Worm (Caenorhabditis elegans) whole organism, young adult: ENCODE results near the gene F29G9.1.

Experiments
- B0019.2 ChIP-seq: fragments of 200-800 bp; sonication (Bioruptor generic); conservative IDR thresholded peaks from 2 replicates; pipeline ENCODE4 v1.3.6; 2022; ENCODE audit warnings: missing genetic modification reagents, missing genetic modification characterization, missing compliant biosample characterization
- F10E7.11 ChIP-seq: sonication (generic microtip); optimal IDR thresholded peaks from 2 replicates; lab custom pipeline; 2017; ENCODE audit warnings: mild to moderate bottlenecking, missing genetic modification characterization, moderate library complexity, missing compliant biosample characterization
- F39B2.1 ChIP-seq: fragments of 200-800 bp; sonication (Bioruptor generic); IDR thresholded peaks from 2 replicates; pipeline ENCODE4 v1.3.6; 2022; ENCODE audit warnings: missing genetic modification reagents, missing genetic modification characterization, missing compliant biosample characterization
- F49E8.2 ChIP-seq: sonication (generic microtip); optimal IDR thresholded peaks from 3 replicates; lab custom pipeline; 2017; ENCODE audit warnings: missing genetic modification characterization, mild to moderate bottlenecking, missing compliant biosample characterization, antibody characterized with exemption, moderate library complexity; ENCODE audit not compliant: insufficient read depth
- Y53G8AR.9 ChIP-seq: fragments of 200-800 bp; sonication (Bioruptor generic); conservative IDR thresholded peaks from 2 replicates; pipeline ENCODE4 v1.3.6; 2022; ENCODE audit warnings: missing genetic modification reagents, missing genetic modification characterization, missing compliant biosample characterization
- Y79H2A.3 ChIP-seq: fragments of 200-800 bp; sonication (Bioruptor generic); conservative IDR thresholded peaks from 2 replicates; pipeline ENCODE4 v1.3.6; 2022; ENCODE audit warnings: missing genetic modification reagents, missing genetic modification characterization, missing compliant biosample characterization
- ZK185.1 ChIP-seq: sonication (generic microtip); optimal IDR thresholded peaks from 2 replicates; lab custom pipeline; 2016; ENCODE audit warnings: mild to moderate bottlenecking, missing genetic modification characterization, missing compliant biosample characterization; ENCODE audit not compliant: poor library complexity, severe bottlenecking
- ama-1 ChIP-seq, 3 experiments: fragments of 150-350 bp in 1 of 3; sonication (generic microtip) in 2 of 3; optimal IDR thresholded peaks; 2 replicates each; lab custom pipeline; 2014 to 2018; ENCODE audit warnings: missing biosample characterization in 2 of 3, missing genetic modification characterization in 2 of 3, missing genetic modification reagents in 2 of 3
- atf-7 ChIP-seq: sonication (generic microtip); optimal IDR thresholded peaks from 2 replicates; lab custom pipeline; 2017; ENCODE audit warnings: mild to moderate bottlenecking, missing genetic modification characterization, missing compliant biosample characterization
- athp-1 ChIP-seq: sonication (generic microtip); optimal IDR thresholded peaks from 2 replicates; lab custom pipeline; 2017; ENCODE audit warnings: mild to moderate bottlenecking, missing genetic modification characterization, missing compliant biosample characterization
- attf-3 ChIP-seq: fragments of 200-800 bp; sonication (Bioruptor generic); conservative IDR thresholded peaks from 2 replicates; pipeline ENCODE4 v1.3.6; 2022; ENCODE audit warnings: missing genetic modification reagents, missing genetic modification characterization, missing compliant biosample characterization
- attf-5 ChIP-seq: fragments of 200-800 bp; sonication (Bioruptor generic); optimal IDR thresholded peaks from 2 replicates; lab custom pipeline; 2018; ENCODE audit warnings: mild to moderate bottlenecking, missing genetic modification characterization, missing compliant biosample characterization
- bed-1 ChIP-seq: fragments of 200-800 bp; sonication (Bioruptor generic); IDR thresholded peaks from 2 replicates; pipeline ENCODE4 v1.3.6; 2022; ENCODE audit warnings: missing genetic modification reagents, missing genetic modification characterization, missing compliant biosample characterization
- ccch-3 ChIP-seq: fragments of 200-800 bp; sonication (Bioruptor generic); optimal IDR thresholded peaks from 2 replicates; lab custom pipeline; 2018; ENCODE audit warnings: mild to moderate bottlenecking, missing genetic modification characterization, missing compliant biosample characterization
- ceh-58 ChIP-seq: fragments of 200-800 bp; sonication (Bioruptor generic); IDR thresholded peaks from 2 replicates; pipeline ENCODE4 v1.3.6; 2022; ENCODE audit warnings: missing genetic modification characterization, missing compliant biosample characterization
- die-1 ChIP-seq: sonication (generic microtip); optimal IDR thresholded peaks from 2 replicates; lab custom pipeline; 2016; ENCODE audit warnings: missing genotype, mild to moderate bottlenecking, missing genetic modification characterization, missing compliant biosample characterization
- dox-1 ChIP-seq: fragments of 200-800 bp; sonication (Bioruptor generic); IDR thresholded peaks from 2 replicates; pipeline ENCODE4 v1.3.6; 2022; ENCODE audit warnings: missing genetic modification reagents, missing genetic modification characterization, missing compliant biosample characterization
- egl-18 ChIP-seq: fragments of 200-800 bp; sonication (Bioruptor generic); IDR thresholded peaks from 2 replicates; pipeline ENCODE4 v1.3.6; 2022; ENCODE audit warnings: missing genetic modification reagents, missing genetic modification characterization, missing compliant biosample characterization
- egrh-3 ChIP-seq: fragments of 200-800 bp; sonication (Bioruptor generic); IDR thresholded peaks from 2 replicates; pipeline ENCODE4 v1.3.6; 2022; ENCODE audit warnings: missing genetic modification reagents, missing genetic modification characterization, missing compliant biosample characterization
- fkh-3 ChIP-seq: sonication (generic microtip); optimal IDR thresholded peaks from 2 replicates; lab custom pipeline; 2016; ENCODE audit warnings: mild to moderate bottlenecking, missing genetic modification characterization, missing compliant biosample characterization
- hlh-12 ChIP-seq: sonication (generic microtip); optimal IDR thresholded peaks from 2 replicates; lab custom pipeline; 2016; ENCODE audit warnings: missing genetic modification characterization, missing compliant biosample characterization
- lag-1 ChIP-seq: fragments of 200-800 bp; sonication (Bioruptor generic); IDR thresholded peaks from 2 replicates; pipeline ENCODE4 v1.3.6; 2022; ENCODE audit warnings: missing genetic modification reagents, missing genetic modification characterization, missing compliant biosample characterization
- let-526 ChIP-seq: fragments of 200-800 bp; sonication (Bioruptor generic); IDR thresholded peaks from 2 replicates; pipeline ENCODE4 v1.3.6; 2022; ENCODE audit warnings: missing genetic modification reagents, missing genetic modification characterization, missing compliant biosample characterization
- let-607 ChIP-seq, 2 experiments: fragments of 200-800 bp in 1 of 2; sonication (Bioruptor generic) in 1 of 2; sonication (generic microtip) in 1 of 2; optimal IDR thresholded peaks; 2 replicates each; lab custom pipeline; 2016 to 2018; ENCODE audit warnings: mild to moderate bottlenecking in 2 of 2, missing compliant biosample characterization in 2 of 2, missing genetic modification characterization in 2 of 2, moderate library complexity in 2 of 2, missing genotype in 1 of 2
- lin-26 ChIP-seq: fragments of 200-800 bp; sonication (Bioruptor generic); IDR thresholded peaks from 2 replicates; pipeline ENCODE4 v1.3.6; 2022; ENCODE audit warnings: missing genetic modification reagents, missing genetic modification characterization, missing compliant biosample characterization
- madf-10 ChIP-seq: sonication (generic microtip); optimal IDR thresholded peaks from 2 replicates; lab custom pipeline; 2016; ENCODE audit warnings: mild to moderate bottlenecking, missing genetic modification characterization, missing compliant biosample characterization
- mel-28 ChIP-seq: sonication (generic microtip); optimal IDR thresholded peaks from 2 replicates; lab custom pipeline; 2016; ENCODE audit warnings: borderline replicate concordance, mild to moderate bottlenecking, missing genetic modification characterization, missing compliant biosample characterization
- nfyb-1 ChIP-seq: fragments of 200-800 bp; sonication (Bioruptor generic); IDR thresholded peaks from 2 replicates; pipeline ENCODE4 v1.3.6; 2022; ENCODE audit warnings: missing genetic modification reagents, missing genetic modification characterization, missing compliant biosample characterization
- nhr-27 ChIP-seq: fragments of 200-800 bp; sonication (Bioruptor generic); optimal IDR thresholded peaks from 2 replicates; lab custom pipeline; 2018; ENCODE audit warnings: mild to moderate bottlenecking, missing genetic modification characterization, moderate library complexity, missing compliant biosample characterization
- snpc-1.1 ChIP-seq: sonication (generic microtip); optimal IDR thresholded peaks from 2 replicates; lab custom pipeline; 2017; ENCODE audit warnings: missing genetic modification characterization, mild to moderate bottlenecking, missing compliant biosample characterization, antibody characterized with exemption, moderate library complexity, missing genotype, missing genetic modification reagents; ENCODE audit not compliant: insufficient read depth
- snpc-1.3 ChIP-seq: sonication (generic microtip); optimal IDR thresholded peaks from 2 replicates; lab custom pipeline; 2017; ENCODE audit warnings: missing genetic modification characterization, mild to moderate bottlenecking, missing compliant biosample characterization, antibody characterized with exemption, moderate library complexity, missing genotype, missing genetic modification reagents; ENCODE audit not compliant: insufficient read depth
- snpc-3.4 ChIP-seq: sonication (generic microtip); optimal IDR thresholded peaks from 2 replicates; lab custom pipeline; 2017; ENCODE audit warnings: missing genetic modification characterization, mild to moderate bottlenecking, missing compliant biosample characterization, antibody characterized with exemption, moderate library complexity, missing genotype, missing genetic modification reagents
- snpc-4 ChIP-seq, 5 experiments: fragments of 150-350 bp in 1 of 5; sonication (generic microtip) in 4 of 5; optimal IDR thresholded peaks; 2 replicates each; lab custom pipeline; 2014 to 2018; ENCODE audit warnings: missing genetic modification characterization in 5 of 5, missing biosample characterization in 3 of 5, antibody characterized with exemption in 2 of 5, mild to moderate bottlenecking in 2 of 5, missing compliant biosample characterization in 2 of 5, missing genotype in 2 of 5, moderate library complexity in 2 of 5, missing genetic modification reagents in 1 of 5
- sptf-2 ChIP-seq: fragments of 200-800 bp; sonication (Bioruptor generic); optimal IDR thresholded peaks from 2 replicates; lab custom pipeline; 2018; ENCODE audit warnings: mild to moderate bottlenecking, missing genetic modification characterization, missing compliant biosample characterization
- tbx-9 ChIP-seq: sonication (generic microtip); optimal IDR thresholded peaks from 2 replicates; lab custom pipeline; 2016; ENCODE audit warnings: borderline replicate concordance, missing genetic modification characterization, inconsistent platforms, missing compliant biosample characterization
- unc-62 ChIP-seq: fragments of 150-350 bp; optimal IDR thresholded peaks from 2 replicates; lab custom pipeline; 2014; ENCODE audit warnings: missing biosample characterization, missing genetic modification reagents, missing genetic modification characterization
- zim-3 ChIP-seq: sonication (generic microtip); optimal IDR thresholded peaks from 2 replicates; lab custom pipeline; 2017; ENCODE audit warnings: mild to moderate bottlenecking, missing genetic modification characterization, moderate library complexity, missing compliant biosample characterization
- ztf-28 ChIP-seq: fragments of 200-800 bp; sonication (Bioruptor generic); IDR thresholded peaks from 2 replicates; pipeline ENCODE4 v1.3.6; 2022; ENCODE audit warnings: missing genetic modification reagents, missing genetic modification characterization, missing compliant biosample characterization

F29G9.1 gene

DNA sequence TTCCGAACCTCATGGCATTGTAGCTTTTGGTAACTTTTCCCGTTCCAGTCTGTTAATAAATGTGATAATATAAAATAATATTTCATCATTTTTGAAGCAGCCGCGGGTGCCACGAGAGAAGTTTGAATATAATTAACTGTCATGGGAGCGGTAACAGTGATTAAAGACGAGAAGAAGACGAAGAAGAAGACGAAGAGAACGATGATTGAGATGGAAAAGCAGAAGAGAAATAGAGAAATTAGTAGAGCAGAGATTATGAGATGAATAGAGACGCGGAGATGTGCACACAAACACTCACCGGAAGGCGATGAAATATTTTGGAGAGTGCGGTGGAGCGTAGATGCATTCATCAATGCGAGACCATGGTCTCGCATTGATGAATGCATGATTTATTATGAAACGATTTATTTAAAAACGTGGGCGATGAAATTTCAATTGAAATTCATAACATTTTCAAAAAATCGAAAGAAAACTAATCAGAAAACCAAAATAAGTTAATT is 14.3 kb downstream of the F29G9.1 start, which contains the start of gene seip-1 (continued):
- no peak for TF ChIP-seq hlh-12
- no peak for TF ChIP-seq Y53G8AR.9 (GFP tag; lab: Robert Waterston, UW)
- no peak for TF ChIP-seq egl-18
- TF ChIP-seq ama-1 (optimal IDR thresholded peaks at IDR 0.05; lab: Kevin White, UChicago): peak; percentile 10
- TF ChIP-seq ama-1 (GFP tag; optimal IDR thresholded peaks at IDR 0.05; lab: Kevin White, UChicago): no peak
- TF ChIP-seq attf-3 (GFP tag; lab: Robert Waterston, UW): no peak
- TF ChIP-seq mel-28 (tag; lab: Kevin White, UChicago): no peak
- no peak for TF ChIP-seq lag-1 (GFP tag; lab: Robert Waterston, UW)
- TF ChIP-seq bed-1 (GFP tag; lab: Robert Waterston, UW): no peak
- peak; percentile 90 for TF ChIP-seq attf-5 (GFP tag; lab: Kevin White, UChicago)
- no peak for TF ChIP-seq ztf-28 (GFP tag; lab: Robert Waterston, UW)
- TF ChIP-seq nhr-27: no peak
- TF ChIP-seq F10E7.11 (tag; lab: Kevin White, UChicago): no peak
- TF ChIP-seq B0019.2: no peak
- TF ChIP-seq ceh-58: no peak
- TF ChIP-seq madf-10 (tag; lab: Kevin White, UChicago): peak; percentile 24
- TF ChIP-seq snpc-1.1 (tag; lab: Kevin White, UChicago): no peak
- no peak for TF ChIP-seq fkh-3 (tag; lab: Kevin White, UChicago)
- no peak; the same call in 1 of the 2 replicates for TF ChIP-seq dox-1 (GFP tag; lab: Robert Waterston, UW)
- no peak for TF ChIP-seq snpc-1.3 (tag; lab: Kevin White, UChicago)
- no peak for TF ChIP-seq F39B2.1 (GFP tag; lab: Robert Waterston, UW)
- no peak for TF ChIP-seq ccch-3
- TF ChIP-seq sptf-2 (GFP tag; lab: Kevin White, UChicago): no peak
- TF ChIP-seq die-1: no peak
- TF ChIP-seq let-526 (GFP tag; lab: Robert Waterston, UW): no peak
- TF ChIP-seq unc-62 (GFP tag; lab: Kevin White, UChicago): peak; percentile 65
- TF ChIP-seq lin-26 (GFP tag; lab: Robert Waterston, UW): no peak
- TF ChIP-seq nfyb-1 (GFP tag; lab: Robert Waterston, UW): no peak
- TF ChIP-seq tbx-9 (tag; lab: Kevin White, UChicago): no peak
- no peak for TF ChIP-seq snpc-4 (GFP tag; optimal IDR thresholded peaks at IDR 0.05; lab: Kevin White, UChicago)
- TF ChIP-seq snpc-4 (tag; optimal IDR thresholded peaks at IDR 0.05; lab: Kevin White, UChicago): peak in 3 of 4 experiments; percentile 7 to 79 (median 37)
- no peak for TF ChIP-seq snpc-3.4
- TF ChIP-seq egrh-3 (GFP tag; lab: Robert Waterston, UW): no peak
- TF ChIP-seq Y79H2A.3: no peak
- no peak for TF ChIP-seq athp-1
- no peak for TF ChIP-seq F49E8.2 (tag; lab: Kevin White, UChicago)
- TF ChIP-seq let-607 (tag; optimal IDR thresholded peaks at IDR 0.05; lab: Kevin White, UChicago): no peak
- TF ChIP-seq atf-7: no peak
- TF ChIP-seq zim-3 (tag; lab: Kevin White, UChicago): no peak
- TF ChIP-seq ZK185.1 (tag; lab: Kevin White, UChicago): peak; percentile 38
